Worm (Caenorhabditis elegans) whole organism, late embryonic: Measurements from ENCODE around the gene ador-1.

Experiments used
- F13H6.1 ChIP-seq: sonication (generic microtip); optimal IDR thresholded peaks from 2 replicates; lab custom pipeline; 2016; ENCODE audit warnings: missing genetic modification characterization, missing compliant biosample characterization
- ceh-2 ChIP-seq: sonication (generic microtip); optimal IDR thresholded peaks from 2 replicates; lab custom pipeline; 2016; ENCODE audit warnings: missing genotype, missing genetic modification characterization, missing compliant biosample characterization
- ceh-48 ChIP-seq: sonication (generic microtip); optimal IDR thresholded peaks from 2 replicates; lab custom pipeline; 2016; ENCODE audit warnings: missing genetic modification characterization, inconsistent platforms, missing compliant biosample characterization
- elt-2 ChIP-seq: sonication (generic microtip); optimal IDR thresholded peaks from 2 replicates; lab custom pipeline; 2016; ENCODE audit warnings: missing genetic modification reagents, missing genetic modification characterization, missing compliant biosample characterization
- hlh-30 ChIP-seq: sonication (generic microtip); optimal IDR thresholded peaks from 2 replicates; lab custom pipeline; 2017; ENCODE audit warnings: antibody characterized with exemption, missing genetic modification characterization, missing compliant biosample characterization; ENCODE audit not compliant: insufficient read depth
- hlh-6 ChIP-seq: sonication (generic microtip); optimal IDR thresholded peaks from 2 replicates; lab custom pipeline; 2016; ENCODE audit warnings: missing genotype, missing genetic modification characterization, missing compliant biosample characterization
- lin-11 ChIP-seq: fragments of 200-800 bp; sonication (Bioruptor generic); optimal IDR thresholded peaks from 2 replicates; lab custom pipeline; 2018; ENCODE audit warnings: mild to moderate bottlenecking, missing genetic modification characterization, missing compliant biosample characterization
- pat-9 ChIP-seq: fragments of 200-800 bp; sonication (Bioruptor generic); optimal IDR thresholded peaks from 2 replicates; lab custom pipeline; 2018; ENCODE audit warnings: mild to moderate bottlenecking, missing genetic modification characterization, moderate library complexity, missing compliant biosample characterization
- pros-1 ChIP-seq: fragments of 150-350 bp; optimal IDR thresholded peaks from 2 replicates; lab custom pipeline; 2014; ENCODE audit warnings: missing biosample characterization, missing genetic modification reagents, missing genetic modification characterization
- rnt-1 ChIP-seq: sonication (generic microtip); optimal IDR thresholded peaks from 2 replicates; lab custom pipeline; 2016; ENCODE audit warnings: missing genetic modification characterization, missing compliant biosample characterization

ce11 chrII:12499969-12500368, 2.7 kb downstream of the ador-1 start:
- TF ChIP-seq pros-1 (tag; lab: Kevin White, UChicago) (no peak), elt-2 (no peak), ceh-2 (tag; lab: Kevin White, UChicago) (no peak), pat-9 (tag; lab: Kevin White, UChicago) (no peak), rnt-1 (tag; lab: Kevin White, UChicago) (no peak), lin-11 (tag; lab: Kevin White, UChicago) (no peak), ceh-48 (tag; lab: Kevin White, UChicago) (no peak), F13H6.1 (no peak), hlh-30 (tag; lab: Kevin White, UChicago) (no peak), hlh-6 (no peak)
